Fruit fly (Drosophila melanogaster) Kc167 (cell line): ENCODE data around the gene CG3702.

ENCODE experiments used
- Myc ChIP-seq: fragments of >200 bp; optimal IDR thresholded peaks from 2 replicates; lab custom pipeline; 2017; ENCODE audit warnings: missing external identifiers
- Sin3A ChIP-seq: fragments of >200 bp; optimal IDR thresholded peaks from 2 replicates; lab custom pipeline; 2018; ENCODE audit warnings: missing external identifiers
- h ChIP-seq: fragments of >200 bp; optimal IDR thresholded peaks from 3 replicates; lab custom pipeline; 2018; ENCODE audit warnings: missing external identifiers
- insv ChIP-seq: fragments of >200 bp; optimal IDR thresholded peaks from 3 replicates; lab custom pipeline; 2018; ENCODE audit warnings: missing external identifiers
- psq ChIP-seq: fragments of >200 bp; optimal IDR thresholded peaks from 2 replicates; lab custom pipeline; 2017; ENCODE audit warnings: missing external identifiers

DNA sequence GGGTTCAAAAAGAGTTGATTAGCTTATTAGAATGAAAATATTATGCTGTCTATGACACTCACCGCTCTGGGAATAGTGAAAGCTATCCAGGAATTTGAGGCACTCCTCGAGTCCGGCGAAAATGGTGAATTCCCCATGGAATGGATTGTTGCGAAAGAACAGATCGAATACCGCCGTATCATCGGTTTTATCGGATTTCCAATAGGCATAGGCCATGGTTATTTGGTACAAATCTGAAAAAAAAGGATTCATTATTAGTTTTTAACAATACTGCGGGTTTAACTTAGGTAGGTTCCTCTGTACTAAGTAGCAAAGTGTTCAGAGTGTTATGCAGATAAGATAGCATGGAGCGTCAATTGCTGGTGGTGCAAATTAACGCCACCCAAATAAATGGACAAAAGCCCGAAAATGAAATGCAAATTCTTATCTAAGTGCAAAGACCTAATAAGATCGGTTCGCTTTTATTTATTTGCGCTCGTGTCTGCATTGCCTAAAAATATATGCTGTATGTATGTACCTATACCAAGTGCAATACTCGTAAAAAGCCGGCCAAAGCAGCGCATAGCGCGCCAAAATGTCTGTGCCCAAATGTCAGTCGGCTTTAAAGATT lies 31.1 kb downstream of the CG3702 start:
- no peak for TF ChIP-seq insv (lab: Kevin White, UChicago)
- TF ChIP-seq psq: no peak
- TF ChIP-seq h (lab: Kevin White, UChicago): no peak
- TF ChIP-seq Sin3A (lab: Kevin White, UChicago): no peak
- TF ChIP-seq Myc (lab: Kevin White, UChicago): no peak
